Worm (Caenorhabditis elegans) whole organism, L1 larva: ENCODE measurements around the gene mrpl-51.

Experiments
- Y116A8C.19 ChIP-seq: sonication (generic microtip); optimal IDR thresholded peaks from 2 replicates; lab custom pipeline; 2016; ENCODE audit warnings: missing compliant biosample characterization, missing genetic modification characterization, borderline replicate concordance
- ceh-8 ChIP-seq: fragments of 200-800 bp; sonication (Bioruptor generic); optimal IDR thresholded peaks from 2 replicates; lab custom pipeline; 2018; ENCODE audit warnings: mild to moderate bottlenecking, missing genetic modification characterization, moderate library complexity, missing compliant biosample characterization

DNA sequence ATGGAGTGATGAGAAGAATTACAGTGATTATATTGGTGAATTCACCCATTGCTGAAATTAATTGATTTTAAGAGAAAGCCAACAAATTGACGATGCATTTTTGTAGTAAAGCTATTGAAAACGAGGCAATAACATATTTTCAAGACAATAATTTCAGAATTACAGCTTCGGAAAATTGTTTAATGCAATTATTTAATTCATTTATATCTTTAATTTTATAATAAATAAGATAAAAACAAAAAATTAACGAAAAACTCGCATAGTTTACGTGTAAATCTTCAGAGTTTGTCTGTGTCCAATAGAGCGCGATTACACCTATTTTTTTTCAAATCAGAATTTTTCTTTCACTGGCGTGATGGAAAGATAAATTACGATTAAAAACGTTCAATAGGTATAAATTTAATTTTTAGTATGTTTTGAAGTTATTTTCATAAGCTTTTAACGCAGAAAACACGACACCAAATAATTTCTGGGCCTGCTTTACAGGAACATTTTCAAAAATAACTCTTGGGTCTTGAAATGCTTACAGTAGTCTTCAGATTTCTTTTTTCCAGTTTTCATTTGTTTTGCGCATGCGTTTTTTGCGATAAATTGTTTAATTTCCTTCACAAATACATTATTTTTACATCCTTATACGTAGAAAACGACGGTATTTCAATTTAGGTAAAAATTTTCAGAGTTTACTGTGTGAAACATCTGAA lies 47.1 kb downstream of the mrpl-51 start, which contains the start of gene tmed-1:
- TF ChIP-seq ceh-8 (GFP tag; lab: Kevin White, UChicago) (no peak), Y116A8C.19 (tag; lab: Kevin White, UChicago) (no peak)
